Fruit fly (Drosophila melanogaster) whole organism, prepupa: ENCODE data around the gene CG14321.

Experiments
- CG10631 ChIP-seq: fragments of 200-800 bp; sonication (Bioruptor generic); optimal IDR thresholded peaks from 2 replicates; lab custom pipeline; 2016; ENCODE audit warnings: missing biosample characterization, missing genetic modification characterization
- CG11762 ChIP-seq: fragments of 200-800 bp; sonication (Bioruptor generic); optimal IDR thresholded peaks from 3 replicates; lab custom pipeline; 2016; ENCODE audit warnings: missing biosample characterization, missing genetic modification characterization; ENCODE audit not compliant: insufficient read depth
- CG6163 ChIP-seq: fragments of 200-800 bp; sonication (Bioruptor generic); IDR thresholded peaks from 3 replicates; pipeline ENCODE4 v1.3.6; 2022; ENCODE audit warnings: missing biosample characterization, missing genetic modification characterization
- CG6808 ChIP-seq: fragments of 200-800 bp; sonication (Bioruptor generic); optimal IDR thresholded peaks from 3 replicates; lab custom pipeline; 2017; ENCODE audit warnings: missing biosample characterization, missing genetic modification characterization, mild to moderate bottlenecking, moderate library complexity, missing genetic modification reagents
- Eip78C ChIP-seq: fragments of 200-800 bp; sonication (Bioruptor generic); peaks from one replicate; lab custom pipeline; 2016; ENCODE audit warnings: missing biosample characterization, missing genetic modification characterization
- Eip93F ChIP-seq: fragments of 200-800 bp; sonication (Bioruptor generic); optimal IDR thresholded peaks from 2 replicates; lab custom pipeline; 2016; ENCODE audit warnings: missing biosample characterization, mild to moderate bottlenecking, missing genetic modification characterization
- Ets21C ChIP-seq: fragments of 200-800 bp; sonication (Bioruptor generic); optimal IDR thresholded peaks from 3 replicates; lab custom pipeline; 2016; ENCODE audit warnings: missing biosample characterization, missing genetic modification characterization
- OdsH ChIP-seq: fragments of 200-800 bp; sonication (Bioruptor generic); optimal IDR thresholded peaks from 3 replicates; lab custom pipeline; 2016; ENCODE audit warnings: missing biosample characterization, missing genetic modification characterization
- Sox15 ChIP-seq: fragments of 200-800 bp; sonication (Bioruptor generic); optimal IDR thresholded peaks from 3 replicates; lab custom pipeline; 2016; ENCODE audit warnings: missing biosample characterization, missing genetic modification characterization

DNA sequence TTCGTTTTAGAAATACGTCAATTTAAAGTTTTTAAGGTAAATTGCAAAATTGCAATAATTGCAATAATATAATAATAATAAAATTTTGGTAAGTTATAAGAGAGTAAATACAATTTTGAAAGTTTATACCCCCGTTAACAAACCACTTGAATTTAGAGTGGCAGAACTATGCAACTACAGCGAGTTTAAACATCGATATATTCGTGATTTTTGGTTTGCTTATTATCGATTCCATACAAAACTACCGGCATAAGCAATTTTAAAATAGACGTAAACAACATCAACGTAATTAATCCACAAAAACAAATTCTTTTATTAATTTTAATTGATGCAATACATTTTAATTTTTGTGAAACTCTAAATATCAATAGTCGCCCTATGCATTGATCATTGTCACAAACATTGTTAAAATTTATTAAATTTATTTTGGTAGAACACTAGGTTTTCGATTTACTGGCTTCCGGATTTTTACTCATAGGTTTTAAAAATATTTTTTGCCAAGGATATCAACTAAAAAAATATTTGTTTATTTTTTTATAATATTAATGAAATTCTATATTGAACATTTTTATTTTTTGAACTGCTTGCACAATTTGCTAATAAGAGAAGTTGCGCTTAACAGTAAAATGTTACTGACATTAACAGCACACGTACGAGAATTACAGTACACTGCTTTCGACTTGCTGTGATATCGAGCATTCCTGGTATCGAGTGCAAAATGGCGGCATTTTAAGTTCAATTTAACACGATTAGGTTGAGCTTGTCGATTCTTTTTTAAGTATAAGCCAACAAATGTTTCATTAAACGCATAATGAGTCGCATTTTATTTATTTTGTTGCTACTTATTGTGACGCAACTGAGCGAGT lies 14.4 kb upstream of the CG14321 start, which contains the start of gene Pxt:
- TF ChIP-seq Sox15, result no peak
- TF ChIP-seq CG11762, result no peak
- TF ChIP-seq CG10631 (GFP tag; lab: Kevin White, UChicago), result no peak
- peak; percentile 18 for TF ChIP-seq Eip78C (GFP tag; lab: Kevin White, UChicago)
- no peak for TF ChIP-seq CG6163 (GFP tag; lab: Robert Waterston, UW)
- no peak for TF ChIP-seq CG6808 (GFP tag; lab: Kevin White, UChicago)
- no peak for TF ChIP-seq OdsH (GFP tag; lab: Kevin White, UChicago)
- TF ChIP-seq Ets21C (GFP tag; lab: Kevin White, UChicago), result no peak
- TF ChIP-seq Eip93F (GFP tag; lab: Kevin White, UChicago), result no peak
